Fruit fly (Drosophila melanogaster) Kc167 (cell line): ENCODE results near the gene ssp6.

Experiments
- Myc ChIP-seq: fragments of >200 bp; optimal IDR thresholded peaks from 2 replicates; lab custom pipeline; 2017; ENCODE audit warnings: missing external identifiers
- Sin3A ChIP-seq: fragments of >200 bp; optimal IDR thresholded peaks from 2 replicates; lab custom pipeline; 2018; ENCODE audit warnings: missing external identifiers
- h ChIP-seq: fragments of >200 bp; optimal IDR thresholded peaks from 3 replicates; lab custom pipeline; 2018; ENCODE audit warnings: missing external identifiers
- insv ChIP-seq: fragments of >200 bp; optimal IDR thresholded peaks from 3 replicates; lab custom pipeline; 2018; ENCODE audit warnings: missing external identifiers
- psq ChIP-seq: fragments of >200 bp; optimal IDR thresholded peaks from 2 replicates; lab custom pipeline; 2017; ENCODE audit warnings: missing external identifiers
- ttk ChIP-seq: sonication (Bioruptor generic); optimal IDR thresholded peaks from 2 replicates; lab custom pipeline; 2017; ENCODE audit warnings: missing external identifiers

dm6 chr3L:6129591-6129990, 53.1 kb downstream of the ssp6 start:
- TF ChIP-seq Sin3A (lab: Kevin White, UChicago), result no peak
- no peak for TF ChIP-seq ttk
- TF ChIP-seq psq (lab: Kevin White, UChicago), result no peak
- no peak for TF ChIP-seq h (lab: Kevin White, UChicago)
- no peak for TF ChIP-seq insv (lab: Kevin White, UChicago)
- no peak for TF ChIP-seq Myc (lab: Kevin White, UChicago)
